Worm (Caenorhabditis elegans) whole organism, L4 larva: Measurements from ENCODE around the gene T25B6.6.

Source experiments
- R02D3.7 ChIP-seq: fragments of 150-350 bp; sonication (generic microtip); optimal IDR thresholded peaks from 3 replicates; lab custom pipeline; 2014; ENCODE audit warnings: missing biosample characterization, missing genetic modification characterization
- ceh-44 ChIP-seq: fragments of 200-800 bp; sonication (Bioruptor generic); IDR thresholded peaks from 2 replicates; pipeline ENCODE4 v1.3.6; 2022; ENCODE audit warnings: missing genetic modification reagents, missing genetic modification characterization, missing compliant biosample characterization
- dmd-6 ChIP-seq: fragments of 200-800 bp; sonication (Bioruptor generic); IDR thresholded peaks from 2 replicates; pipeline ENCODE4 v1.3.6; 2022; ENCODE audit warnings: missing genetic modification reagents, missing genetic modification characterization, missing compliant biosample characterization
- hif-1 ChIP-seq, 2 experiments: sonication (generic microtip); optimal IDR thresholded peaks; 2 replicates each; lab custom pipeline; 2016 to 2017; ENCODE audit warnings: missing compliant biosample characterization in 2 of 2, missing genetic modification characterization in 2 of 2, missing genetic modification reagents in 2 of 2, missing genotype in 2 of 2, mild to moderate bottlenecking in 1 of 2
- nhr-25 ChIP-seq: sonication (generic microtip); optimal IDR thresholded peaks from 2 replicates; lab custom pipeline; 2017; ENCODE audit warnings: missing genetic modification characterization, mild to moderate bottlenecking, missing compliant biosample characterization, antibody characterized with exemption, moderate library complexity, borderline replicate concordance; ENCODE audit not compliant: insufficient read depth
- unc-62 ChIP-seq, 3 experiments: fragments of 150-350 bp in 1 of 3; sonication (generic microtip); optimal IDR thresholded peaks in 2 of 3; peaks in 1 of 3; 1 replicate in 1 of 3; 2 replicates in 2 of 3; lab custom pipeline; 2014 to 2017; ENCODE audit warnings: missing biosample characterization in 3 of 3, missing genetic modification characterization in 3 of 3, missing genetic modification reagents in 3 of 3, missing genotype in 1 of 3

- TF ChIP-seq nhr-25 (tag; lab: Kevin White, UChicago) = no peak
- no peak for TF ChIP-seq hif-1 (tag; optimal IDR thresholded peaks at IDR 0.05; lab: Kevin White, UChicago)
- TF ChIP-seq unc-62 (GFP tag; optimal IDR thresholded peaks at IDR 0.05 in 1 of 2; lab: Kevin White, UChicago) = no peak
- no peak for TF ChIP-seq unc-62 (tag; optimal IDR thresholded peaks at IDR 0.05; lab: Kevin White, UChicago)
- no peak for TF ChIP-seq ceh-44 (GFP tag; lab: Robert Waterston, UW)
- TF ChIP-seq R02D3.7 (tag; lab: Kevin White, UChicago) = no peak
- TF ChIP-seq dmd-6 (GFP tag; lab: Robert Waterston, UW) = no peak
Observed at ce11 chrX:9062523-9062922, 39.8 kb upstream of the T25B6.6 start, which contains the start of gene F47E1.4.
